Fruit fly (Drosophila melanogaster): ENCODE data around the gene LManII.

Gene LManII

dm6 chr2L:10428528-10428927 lies 28.9 kb upstream of the LManII start, which contains the start of gene CG5188 (continued):
- TF ChIP-seq Pdp1 (GFP tag; optimal IDR thresholded peaks at IDR 0.05) (peak in 1 of 2 experiments; percentile 98), CG18619 (GFP tag; optimal IDR thresholded peaks at IDR 0.05) (peak; percentile 16), CG16813 (GFP tag; IDR thresholded peaks at IDR 0.05; ENCODE audit: partially characterized antibody) (0 out of 3 replicates have a peak, but pooled peaks have one; percentile 34), Trl (optimal IDR thresholded peaks at IDR 0.05) (no peak), Trl (GFP tag; optimal IDR thresholded peaks at IDR 0.05) (no peak), scrt (GFP tag; optimal IDR thresholded peaks at IDR 0.05) (no peak), CG1832 (GFP tag; optimal IDR thresholded peaks at IDR 0.05) (no peak), run (tag; optimal IDR thresholded peaks at IDR 0.05) (no peak), Dek (tag; optimal IDR thresholded peaks at IDR 0.05) (peak; percentile 54), CG18011 (GFP tag; optimal IDR thresholded peaks at IDR 0.05) (no peak), Atf6 (GFP tag; IDR thresholded peaks at IDR 0.05) (peak; percentile 41; the same call in 1 of the 2 replicates), CG6791 (GFP tag; IDR thresholded peaks at IDR 0.05; ENCODE audit: partially characterized antibody) (0 out of 3 replicates have a peak, but pooled peaks have one; percentile 45), mld (GFP tag; IDR thresholded peaks at IDR 0.05; ENCODE audit: partially characterized antibody) (no peak), repo (GFP tag; optimal IDR thresholded peaks at IDR 0.05) (no peak), CG13894 (tag; optimal IDR thresholded peaks at IDR 0.05) (peak; percentile 41), sob (GFP tag; IDR thresholded peaks at IDR 0.05) (peak; percentile 31; the same call in 1 of the 2 replicates), CG11504 (tag; optimal IDR thresholded peaks at IDR 0.05) (peak; percentile 65), Deaf1 (tag; optimal IDR thresholded peaks at IDR 0.05) (no peak), CG3065 (GFP tag; optimal IDR thresholded peaks at IDR 0.05) (no peak), trem (tag; optimal IDR thresholded peaks at IDR 0.05) (peak; percentile 55), bab2 (GFP tag; optimal IDR thresholded peaks at IDR 0.05) (no peak), pho (GFP tag; optimal IDR thresholded peaks at IDR 0.05) (no peak), HLH54F (GFP tag; optimal IDR thresholded peaks at IDR 0.05) (no peak), abd-A (tag; optimal IDR thresholded peaks at IDR 0.05) (no peak), vfl (GFP tag; optimal IDR thresholded peaks at IDR 0.05) (peak; percentile 28), CG17359 (tag; optimal IDR thresholded peaks at IDR 0.05) (peak; percentile 60), NfI (GFP tag; optimal IDR thresholded peaks at IDR 0.05) (peak; percentile 47), CG2129 (GFP tag; IDR thresholded peaks at IDR 0.05; ENCODE audit: partially characterized antibody) (no peak), eyg (GFP tag; optimal IDR thresholded peaks at IDR 0.05) (no peak), CG17186 (GFP tag; optimal IDR thresholded peaks at IDR 0.05) (no peak), ab (GFP tag; optimal IDR thresholded peaks at IDR 0.05) (no peak), otp (GFP tag; IDR thresholded peaks at IDR 0.05) (0 out of 3 replicates have a peak, but pooled peaks have one; percentile 25), CG7987 (GFP tag; optimal IDR thresholded peaks at IDR 0.05) (no peak), hb (GFP tag; IDR thresholded peaks at IDR 0.05; ENCODE audit: partially characterized antibody) (no peak), stc (GFP tag; IDR thresholded peaks at IDR 0.05) (peak; percentile 62; the same call in 1 of the 2 replicates), Oaz (GFP tag; IDR thresholded peaks at IDR 0.05) (no peak), CG3995 (GFP tag; optimal IDR thresholded peaks at IDR 0.05) (peak; percentile 6), nerfin-2 (GFP tag; IDR thresholded peaks at IDR 0.05; ENCODE audit: partially characterized antibody) (no peak), wor (GFP tag; IDR thresholded peaks at IDR 0.05) (no peak), CG3838 (GFP tag; optimal IDR thresholded peaks at IDR 0.05) (no peak), Meics (GFP tag; optimal IDR thresholded peaks at IDR 0.05) (no peak), CG2712 (tag; optimal IDR thresholded peaks at IDR 0.05) (peak; percentile 65), Atf-2 (GFP tag; optimal IDR thresholded peaks at IDR 0.05) (no peak), slou (GFP tag; optimal IDR thresholded peaks at IDR 0.05) (no peak), unc-4 (GFP tag; IDR thresholded peaks at IDR 0.05; ENCODE audit: partially characterized antibody) (0 out of 2 replicates have a peak, but pooled peaks have one; percentile 26), kay (GFP tag; optimal IDR thresholded peaks at IDR 0.05) (no peak), CG12104 (GFP tag; optimal IDR thresholded peaks at IDR 0.05) (no peak), her (GFP tag; optimal IDR thresholded peaks at IDR 0.05) (no peak), D (optimal IDR thresholded peaks at IDR 0.05) (no peak), D (GFP tag; optimal IDR thresholded peaks at IDR 0.05) (no peak), ewg (GFP tag; optimal IDR thresholded peaks at IDR 0.05) (no peak)

Data from whole organism, embryonic.